Fruit fly (Drosophila melanogaster) whole organism, adult: ENCODE data around the gene CG7728.

Experiments used
- CG14711 ChIP-seq: fragments of 200-800 bp; sonication (Bioruptor generic); optimal IDR thresholded peaks from 2 replicates; lab custom pipeline; 2018; ENCODE audit warnings: missing biosample characterization, mild to moderate bottlenecking, missing genetic modification characterization, moderate library complexity
- CG1620 ChIP-seq: fragments of 200-800 bp; sonication (Bioruptor generic); optimal IDR thresholded peaks from 2 replicates; lab custom pipeline; 2016; ENCODE audit warnings: missing biosample characterization, missing genetic modification characterization
- CG7045 ChIP-seq: fragments of 200-800 bp; sonication (Bioruptor generic); optimal IDR thresholded peaks from 2 replicates; lab custom pipeline; 2017; ENCODE audit warnings: missing biosample characterization, mild to moderate bottlenecking, missing genetic modification characterization
- Crg-1 ChIP-seq: fragments of 200-800 bp; sonication (Bioruptor generic); optimal IDR thresholded peaks from 2 replicates; lab custom pipeline; 2016; ENCODE audit warnings: missing biosample characterization, missing genetic modification characterization
- Hr96 ChIP-seq: fragments of 200-800 bp; sonication (Bioruptor generic); optimal IDR thresholded peaks from 2 replicates; lab custom pipeline; 2016; ENCODE audit warnings: missing biosample characterization, missing genetic modification characterization
- Mnt ChIP-seq: fragments of 200-800 bp; sonication (Bioruptor generic); optimal IDR thresholded peaks from 2 replicates; lab custom pipeline; 2016; ENCODE audit warnings: missing biosample characterization, mild to moderate bottlenecking, missing genetic modification characterization
- kay ChIP-seq: fragments of 200-800 bp; sonication (Bioruptor generic); peaks from one replicate; lab custom pipeline; 2016; ENCODE audit warnings: missing biosample characterization, missing genetic modification characterization, borderline replicate concordance
- ovo ChIP-seq: fragments of 200-800 bp; sonication (Bioruptor generic); optimal IDR thresholded peaks from 2 replicates; lab custom pipeline; 2016; ENCODE audit warnings: missing biosample characterization, missing genetic modification characterization
- tj ChIP-seq: fragments of 200-800 bp; sonication (Bioruptor generic); optimal IDR thresholded peaks from 3 replicates; lab custom pipeline; 2017; ENCODE audit warnings: missing biosample characterization, mild to moderate bottlenecking, missing genetic modification characterization, moderate library complexity
- toe ChIP-seq: fragments of 200-800 bp; sonication (Bioruptor generic); optimal IDR thresholded peaks from 2 replicates; lab custom pipeline; 2016; ENCODE audit warnings: missing biosample characterization, missing genetic modification characterization

DNA sequence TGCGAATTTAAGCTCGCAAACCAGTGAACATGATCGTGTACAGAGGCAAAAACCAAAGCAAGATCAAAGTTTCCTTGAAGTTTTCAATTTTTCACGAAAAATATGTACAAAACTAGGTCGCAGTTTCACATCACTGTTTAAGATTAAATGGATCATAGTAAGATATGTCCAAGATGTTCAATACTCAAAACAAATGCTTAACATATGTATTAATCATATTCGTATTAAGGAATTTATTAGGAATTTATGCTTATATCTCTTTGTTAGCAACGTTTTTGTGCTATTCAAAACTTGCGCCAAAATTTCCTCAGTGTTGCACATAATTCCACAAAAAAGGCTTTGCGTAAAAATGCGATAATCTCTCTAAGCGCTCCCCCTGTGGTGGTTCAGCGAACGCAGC is 29.0 kb upstream of the CG7728 start:
- TF ChIP-seq CG1620 (GFP tag; lab: Kevin White, UChicago) (no peak), tj (GFP tag; lab: Kevin White, UChicago) (no peak), CG14711 (tag; lab: Kevin White, UChicago) (no peak), ovo (GFP tag; lab: Kevin White, UChicago) (no peak), Hr96 (GFP tag; lab: Kevin White, UChicago) (no peak), Mnt (GFP tag; lab: Kevin White, UChicago) (no peak), CG7045 (GFP tag; lab: Kevin White, UChicago) (no peak), Crg-1 (GFP tag; lab: Kevin White, UChicago) (no peak), kay (GFP tag; lab: Kevin White, UChicago) (no peak), toe (GFP tag; lab: Kevin White, UChicago) (no peak)
